Worm (Caenorhabditis elegans): ENCODE measurements around the gene lex-1.

lex-1 gene

DNA sequence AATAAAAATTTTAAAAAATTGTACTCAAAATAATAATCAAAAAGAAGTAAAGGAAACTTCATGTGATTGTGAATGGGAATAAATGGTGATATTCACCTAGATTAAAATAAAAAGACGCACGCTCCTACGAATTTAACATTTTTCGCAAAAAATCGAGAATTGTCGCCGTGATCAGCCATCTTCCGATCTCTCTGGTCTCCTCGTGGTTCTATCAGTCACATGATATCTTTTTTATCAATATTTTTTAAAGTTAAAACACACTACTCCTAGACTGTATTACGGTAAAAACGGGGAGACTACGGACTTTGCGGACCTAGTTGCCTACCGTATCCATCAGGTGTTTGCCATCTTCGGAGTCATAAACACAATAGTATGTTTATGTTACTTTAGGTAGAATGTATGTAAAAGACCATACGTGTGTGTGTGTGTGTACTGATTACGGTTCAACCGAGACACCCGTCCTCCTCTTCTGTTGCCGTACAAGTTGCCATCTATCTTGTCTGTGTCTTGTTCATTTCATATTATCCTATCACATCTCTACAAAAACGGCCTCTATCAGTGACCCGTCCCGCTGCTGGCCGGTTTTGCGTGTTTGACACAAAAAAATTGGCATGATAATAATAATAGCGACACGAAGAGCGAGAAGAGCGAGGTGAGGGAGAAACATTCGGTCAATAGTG, 32.6 kb upstream of the lex-1 start, which contains the start of gene T12G3.2:
Gene T12G3.2 (minus strand): TSS at position 444 of the 680 bp plus-strand sequence.
- TF ChIP-seq ceh-20 (GFP tag; IDR thresholded peaks at IDR 0.05), result no peak
- TF ChIP-seq mep-1 (tag; optimal IDR thresholded peaks at IDR 0.05), result peak; percentile 29
- no peak for TF ChIP-seq hmg-1.1 (GFP tag; IDR thresholded peaks at IDR 0.05)
- no peak for TF ChIP-seq spr-3 (GFP tag; optimal IDR thresholded peaks at IDR 0.05)
- no peak for TF ChIP-seq R02D3.7 (tag; optimal IDR thresholded peaks at IDR 0.05)
- peak; percentile 64 for TF ChIP-seq nhr-77 (tag; optimal IDR thresholded peaks at IDR 0.05)
- no peak for TF ChIP-seq lin-15B (tag; optimal IDR thresholded peaks at IDR 0.05)
- TF ChIP-seq hlh-30 (tag; optimal IDR thresholded peaks at IDR 0.05; ENCODE audit: insufficient read depth), result peak; percentile 63
- peak; percentile 76 for TF ChIP-seq aha-1 (tag)
- TF ChIP-seq mxl-3 (GFP tag; optimal IDR thresholded peaks at IDR 0.05), result peak; percentile 71
- TF ChIP-seq nhr-48 (tag; optimal IDR thresholded peaks at IDR 0.05), result peak; percentile 42
- TF ChIP-seq ceh-28 (tag; optimal IDR thresholded peaks at IDR 0.05), result no peak
- peak; percentile 48 for TF ChIP-seq mes-2 (tag; optimal IDR thresholded peaks at IDR 0.05; ENCODE audit: poor library complexity, severe bottlenecking)
- TF ChIP-seq php-3 (GFP tag; IDR thresholded peaks at IDR 0.05), result no peak
- TF ChIP-seq lsy-2 (tag; optimal IDR thresholded peaks at IDR 0.05), result peak in 1 of 2 experiments; percentile 35
- no peak for TF ChIP-seq set-16 (GFP tag; IDR thresholded peaks at IDR 0.05)
- TF ChIP-seq dve-1 (tag; optimal IDR thresholded peaks at IDR 0.05; ENCODE audit: insufficient read depth), result peak; percentile 4
- peak; percentile 91 for TF ChIP-seq pqm-1 (tag; optimal IDR thresholded peaks at IDR 0.05)
- TF ChIP-seq nhr-6 (tag; optimal IDR thresholded peaks at IDR 0.05), result peak; percentile 21
- no peak for TF ChIP-seq daf-16 (GFP tag; optimal IDR thresholded peaks at IDR 0.05)
- TF ChIP-seq daf-16 (tag; optimal IDR thresholded peaks at IDR 0.05), result peak; percentile 92
- TF ChIP-seq nhr-28 (tag; optimal IDR thresholded peaks at IDR 0.05), result peak; percentile 89
- TF ChIP-seq dmd-6 (GFP tag; IDR thresholded peaks at IDR 0.05), result peak; percentile 63; the same call in 1 of the 2 replicates
- TF ChIP-seq nhr-41 (GFP tag; IDR thresholded peaks at IDR 0.05), result peak; percentile 27; the same call in 1 of the 2 replicates
- TF ChIP-seq hlh-11 (tag; optimal IDR thresholded peaks at IDR 0.05), result peak; percentile 91
- TF ChIP-seq fos-1 (tag; optimal IDR thresholded peaks at IDR 0.05), result no peak
- no peak for TF ChIP-seq Y75B8A.6 (GFP tag; IDR thresholded peaks at IDR 0.05)
- no peak for TF ChIP-seq nhr-11 (tag; optimal IDR thresholded peaks at IDR 0.05)
- no peak for TF ChIP-seq daf-12 (tag; optimal IDR thresholded peaks at IDR 0.05)
- no peak for TF ChIP-seq ceh-82 (tag; optimal IDR thresholded peaks at IDR 0.05)
- 0 out of 2 replicates have a peak, but pooled peaks have one; percentile 21 for TF ChIP-seq T26A8.4 (GFP tag; IDR thresholded peaks at IDR 0.05)
- no peak for TF ChIP-seq F49E8.2 (tag; optimal IDR thresholded peaks at IDR 0.05; ENCODE audit: borderline replicate concordance)
- 0 out of 2 replicates have a peak, but pooled peaks have one; percentile 42 for TF ChIP-seq saeg-2 (GFP tag; IDR thresholded peaks at IDR 0.05)
- TF ChIP-seq arid-1 (GFP tag; conservative IDR thresholded peaks at IDR 0.05), result no peak
- TF ChIP-seq hif-1 (tag; optimal IDR thresholded peaks at IDR 0.05), result peak in 1 of 2 experiments; percentile 3
- no peak for TF ChIP-seq lin-1 (GFP tag; IDR thresholded peaks at IDR 0.05)
- no peak for TF ChIP-seq mdl-1 (tag; optimal IDR thresholded peaks at IDR 0.05)

- TF ChIP-seq pha-4 (GFP tag; IDR thresholded peaks at IDR 0.05) (no peak), pha-4 (tag; optimal IDR thresholded peaks at IDR 0.05) (peak; percentile 68), ztf-11 (tag; optimal IDR thresholded peaks at IDR 0.05) (no peak)
These were observed 31.5 kb upstream of the lex-1 start, which contains the start of gene T12G3.4 for ce11 chrIV:12047552-12048347. Gene T12G3.4 (plus strand): TSS chrIV:12048256.
